Fruit fly (Drosophila melanogaster) whole organism, embryonic: ENCODE data around the gene CG45045.

Experiments used
- Bgb ChIP-seq: fragments of 200-800 bp; sonication (Bioruptor generic); IDR thresholded peaks from 2 replicates; pipeline ENCODE4 v1.3.6; 2022; ENCODE audit warnings: missing biosample characterization, missing genetic modification characterization; ENCODE audit not compliant: partially characterized antibody
- CG10959 ChIP-seq: fragments of 200-800 bp; sonication (Bioruptor generic); IDR thresholded peaks from 2 replicates; pipeline ENCODE4 v1.3.6; 2022; ENCODE audit warnings: missing biosample characterization, missing genetic modification characterization
- CG11456 ChIP-seq: fragments of 200-800 bp; sonication (Bioruptor generic); IDR thresholded peaks from 3 replicates; pipeline ENCODE4 v1.3.6; 2022; ENCODE audit warnings: missing biosample characterization, missing genetic modification characterization
- CG11723 ChIP-seq: fragments of 200-800 bp; sonication (Bioruptor generic); optimal IDR thresholded peaks from 2 replicates; lab custom pipeline; 2017; ENCODE audit warnings: missing biosample characterization, mild to moderate bottlenecking, missing genetic modification characterization
- CG12659 ChIP-seq: fragments of 200-800 bp; sonication (Bioruptor generic); optimal IDR thresholded peaks from 3 replicates; lab custom pipeline; 2017; ENCODE audit warnings: mild to moderate bottlenecking, missing biosample characterization, missing genetic modification reagents, missing genetic modification characterization
- CG14667 ChIP-seq: fragments of 200-800 bp; sonication (Bioruptor generic); IDR thresholded peaks from 2 replicates; pipeline ENCODE4 v1.3.6; 2022; ENCODE audit warnings: missing biosample characterization, missing genetic modification characterization
- CG16815 ChIP-seq: fragments of 200-800 bp; sonication (Bioruptor generic); optimal IDR thresholded peaks from 3 replicates; lab custom pipeline; 2017; ENCODE audit warnings: missing biosample characterization, mild to moderate bottlenecking, missing genetic modification characterization
- CG17186 ChIP-seq: fragments of 200-800 bp; sonication (Bioruptor generic); optimal IDR thresholded peaks from 3 replicates; lab custom pipeline; 2017; ENCODE audit warnings: missing biosample characterization, missing genetic modification reagents, missing genetic modification characterization
- CG17912 ChIP-seq: fragments of 200-800 bp; sonication (Bioruptor generic); optimal IDR thresholded peaks from 2 replicates; lab custom pipeline; 2018; ENCODE audit warnings: missing biosample characterization, mild to moderate bottlenecking, missing genetic modification characterization
- CG33557 ChIP-seq: fragments of 200-800 bp; sonication (Bioruptor generic); optimal IDR thresholded peaks from 2 replicates; lab custom pipeline; 2019; ENCODE audit warnings: missing biosample characterization, mild to moderate bottlenecking, missing genetic modification characterization, moderate library complexity
- CG4282 ChIP-seq: fragments of 200-800 bp; sonication (Bioruptor generic); optimal IDR thresholded peaks from 2 replicates; lab custom pipeline; 2016; ENCODE audit warnings: missing biosample characterization, missing genetic modification characterization
- CG5953 ChIP-seq: fragments of 200-800 bp; sonication (Bioruptor generic); IDR thresholded peaks from 2 replicates; pipeline ENCODE4 v1.3.6; 2022; ENCODE audit warnings: missing biosample characterization, missing genetic modification characterization
- CG6791 ChIP-seq: fragments of 200-800 bp; sonication (Bioruptor generic); IDR thresholded peaks from 3 replicates; pipeline ENCODE4 v1.3.6; 2022; ENCODE audit warnings: missing biosample characterization, missing genetic modification characterization; ENCODE audit not compliant: partially characterized antibody
- CG7839 ChIP-seq: fragments of 200-800 bp; sonication (Bioruptor generic); optimal IDR thresholded peaks from 3 replicates; lab custom pipeline; 2018; ENCODE audit warnings: missing biosample characterization, mild to moderate bottlenecking, missing genetic modification characterization, moderate library complexity
- CG8089 ChIP-seq: fragments of 200-800 bp; sonication (Bioruptor generic); optimal IDR thresholded peaks from 3 replicates; lab custom pipeline; 2016; ENCODE audit warnings: missing biosample characterization, missing genetic modification characterization
- CG9609 ChIP-seq: fragments of 200-800 bp; sonication (Bioruptor generic); optimal IDR thresholded peaks from 3 replicates; lab custom pipeline; 2016; ENCODE audit warnings: missing biosample characterization, missing genetic modification characterization
- Dad ChIP-seq: fragments of 200-800 bp; sonication (Bioruptor generic); optimal IDR thresholded peaks from 3 replicates; lab custom pipeline; 2016; ENCODE audit warnings: missing biosample characterization, missing genetic modification characterization
- E2f2 ChIP-seq: fragments of 200-800 bp; sonication (Bioruptor generic); IDR thresholded peaks from 2 replicates; pipeline ENCODE4 v1.3.6; 2022; ENCODE audit warnings: missing biosample characterization, missing genetic modification characterization
- Ets65A ChIP-seq: fragments of 200-800 bp; sonication (Bioruptor generic); peaks from one replicate; lab custom pipeline; 2016; ENCODE audit warnings: missing biosample characterization, missing genetic modification characterization
- H2.0 ChIP-seq: fragments of 200-800 bp; sonication (Bioruptor generic); IDR thresholded peaks from 2 replicates; pipeline ENCODE4 v1.3.6; 2022; ENCODE audit warnings: missing biosample characterization, missing genetic modification characterization
- Hmx ChIP-seq: fragments of 200-800 bp; sonication (Bioruptor generic); optimal IDR thresholded peaks from 2 replicates; lab custom pipeline; 2016; ENCODE audit warnings: missing biosample characterization, missing genetic modification characterization
- Hr78 ChIP-seq, 2 experiments: fragments of 200-800 bp in 1 of 2; fragments of >200 bp in 1 of 2; sonication (Bioruptor generic) in 1 of 2; optimal IDR thresholded peaks; 2 replicates each; lab custom pipeline; 2017 to 2019; ENCODE audit warnings: missing biosample characterization in 2 of 2, missing genetic modification characterization in 2 of 2, mild to moderate bottlenecking in 1 of 2, moderate library complexity in 1 of 2
- Hsf ChIP-seq: fragments of 200-800 bp; sonication (Bioruptor generic); optimal IDR thresholded peaks from 3 replicates; lab custom pipeline; 2016; ENCODE audit warnings: missing biosample characterization, missing genetic modification characterization
- Lim3 ChIP-seq: fragments of 200-800 bp; sonication (Bioruptor generic); IDR thresholded peaks from 2 replicates; pipeline ENCODE4 v1.3.6; 2022; ENCODE audit warnings: missing biosample characterization, missing genetic modification characterization
- Lpt ChIP-seq: fragments of >200 bp; optimal IDR thresholded peaks from 2 replicates; lab custom pipeline; 2018; ENCODE audit warnings: missing biosample characterization, missing genetic modification characterization
- Nf-YB ChIP-seq: fragments of 200-800 bp; sonication (Bioruptor generic); optimal IDR thresholded peaks from 3 replicates; lab custom pipeline; 2019; ENCODE audit warnings: missing biosample characterization, mild to moderate bottlenecking, missing genetic modification characterization, moderate library complexity
- Opbp ChIP-seq: fragments of 200-800 bp; sonication (Bioruptor generic); IDR thresholded peaks from 3 replicates; pipeline ENCODE4 v1.3.6; 2022; ENCODE audit warnings: missing biosample characterization, missing genetic modification characterization; ENCODE audit not compliant: partially characterized antibody
- Sox102F ChIP-seq: fragments of 200-800 bp; sonication (Bioruptor generic); optimal IDR thresholded peaks from 2 replicates; lab custom pipeline; 2018; ENCODE audit warnings: missing biosample characterization, mild to moderate bottlenecking, missing genetic modification characterization, moderate library complexity
- Trl ChIP-seq, 3 experiments: fragments of >200 bp in 2 of 3; fragments of 200-800 bp in 1 of 3; sonication (Bioruptor generic) in 1 of 3; optimal IDR thresholded peaks; 2 replicates in 1 of 3; 3 replicates in 2 of 3; lab custom pipeline; 2016 to 2017; ENCODE audit warnings: missing biosample characterization in 1 of 3, missing genetic modification characterization in 1 of 3
- ab ChIP-seq: fragments of 200-800 bp; sonication (Bioruptor generic); optimal IDR thresholded peaks from 2 replicates; lab custom pipeline; 2016; ENCODE audit warnings: missing biosample characterization, missing genetic modification characterization
- bab2 ChIP-seq: fragments of 200-800 bp; sonication (Bioruptor generic); optimal IDR thresholded peaks from 2 replicates; lab custom pipeline; 2016; ENCODE audit warnings: missing biosample characterization, missing genetic modification characterization
- bcd ChIP-seq: fragments of 200-800 bp; sonication (Bioruptor generic); optimal IDR thresholded peaks from 2 replicates; lab custom pipeline; 2017; ENCODE audit warnings: missing biosample characterization, mild to moderate bottlenecking, missing genetic modification characterization
- dati ChIP-seq: fragments of 200-800 bp; sonication (Bioruptor generic); IDR thresholded peaks from 2 replicates; pipeline ENCODE4 v1.3.6; 2022; ENCODE audit warnings: missing biosample characterization, missing genetic modification characterization
- gsb ChIP-seq: fragments of 200-800 bp; sonication (Bioruptor generic); IDR thresholded peaks from 2 replicates; pipeline ENCODE4 v1.3.6; 2022; ENCODE audit warnings: missing biosample characterization, missing genetic modification characterization
- her ChIP-seq: fragments of 200-800 bp; sonication (Bioruptor generic); optimal IDR thresholded peaks from 2 replicates; lab custom pipeline; 2016; ENCODE audit warnings: missing biosample characterization, missing genetic modification characterization
- lab ChIP-seq: fragments of 200-800 bp; sonication (Bioruptor generic); optimal IDR thresholded peaks from 3 replicates; lab custom pipeline; 2017; ENCODE audit warnings: missing biosample characterization, missing genetic modification characterization, mild to moderate bottlenecking, moderate library complexity, missing genetic modification reagents
- luna ChIP-seq: fragments of 200-800 bp; sonication (Bioruptor generic); optimal IDR thresholded peaks from 2 replicates; lab custom pipeline; 2016; ENCODE audit warnings: missing biosample characterization, missing genetic modification characterization
- nom ChIP-seq: fragments of 200-800 bp; sonication (Bioruptor generic); optimal IDR thresholded peaks from 2 replicates; lab custom pipeline; 2017; ENCODE audit warnings: missing biosample characterization, missing genetic modification characterization, mild to moderate bottlenecking, moderate library complexity, missing genetic modification reagents
- oc ChIP-seq: fragments of 200-800 bp; sonication (Bioruptor generic); optimal IDR thresholded peaks from 2 replicates; lab custom pipeline; 2018; ENCODE audit warnings: missing biosample characterization, mild to moderate bottlenecking, missing genetic modification characterization, moderate library complexity
- pan ChIP-seq, 4 experiments: fragments of >200 bp in 3 of 4; fragments of 200-800 bp in 1 of 4; sonication (Bioruptor generic) in 1 of 4; optimal IDR thresholded peaks in 3 of 4; IDR thresholded peaks in 1 of 4; 2 replicates each; pipeline versions ENCODE4 v1.3.6 to Lab custom; 2017 to 2022; ENCODE audit warnings: missing biosample characterization in 2 of 4, missing genetic modification characterization in 2 of 4, mixed read lengths in 1 of 4
- pum ChIP-seq: fragments of 200-800 bp; sonication (Bioruptor generic); optimal IDR thresholded peaks from 2 replicates; lab custom pipeline; 2016; ENCODE audit warnings: missing biosample characterization, missing genetic modification characterization
- sc ChIP-seq, 3 experiments: fragments of >200 bp in 2 of 3; fragments of 200-800 bp in 1 of 3; sonication (Bioruptor generic) in 1 of 3; optimal IDR thresholded peaks; 2 replicates in 2 of 3; 3 replicates in 1 of 3; lab custom pipeline; 2017; ENCODE audit warnings: mild to moderate bottlenecking in 1 of 3, missing biosample characterization in 1 of 3, missing genetic modification characterization in 1 of 3, missing genetic modification reagents in 1 of 3
- sr ChIP-seq: fragments of 200-800 bp; sonication (Bioruptor generic); IDR thresholded peaks from 3 replicates; pipeline ENCODE4 v1.3.6; 2022; ENCODE audit warnings: missing biosample characterization, missing genetic modification characterization
- trem ChIP-seq: fragments of 200-800 bp; optimal IDR thresholded peaks from 3 replicates; lab custom pipeline; 2019; ENCODE audit warnings: missing biosample characterization, mild to moderate bottlenecking, missing genetic modification characterization, moderate library complexity
- unpg ChIP-seq: fragments of 200-800 bp; sonication (Bioruptor generic); optimal IDR thresholded peaks from 3 replicates; lab custom pipeline; 2018; ENCODE audit warnings: missing biosample characterization, mild to moderate bottlenecking, missing genetic modification characterization, moderate library complexity
- zf30C ChIP-seq: fragments of 200-800 bp; sonication (Bioruptor generic); optimal IDR thresholded peaks from 3 replicates; lab custom pipeline; 2018; ENCODE audit warnings: missing biosample characterization, mild to moderate bottlenecking, missing genetic modification characterization

The CG45045 gene

DNA sequence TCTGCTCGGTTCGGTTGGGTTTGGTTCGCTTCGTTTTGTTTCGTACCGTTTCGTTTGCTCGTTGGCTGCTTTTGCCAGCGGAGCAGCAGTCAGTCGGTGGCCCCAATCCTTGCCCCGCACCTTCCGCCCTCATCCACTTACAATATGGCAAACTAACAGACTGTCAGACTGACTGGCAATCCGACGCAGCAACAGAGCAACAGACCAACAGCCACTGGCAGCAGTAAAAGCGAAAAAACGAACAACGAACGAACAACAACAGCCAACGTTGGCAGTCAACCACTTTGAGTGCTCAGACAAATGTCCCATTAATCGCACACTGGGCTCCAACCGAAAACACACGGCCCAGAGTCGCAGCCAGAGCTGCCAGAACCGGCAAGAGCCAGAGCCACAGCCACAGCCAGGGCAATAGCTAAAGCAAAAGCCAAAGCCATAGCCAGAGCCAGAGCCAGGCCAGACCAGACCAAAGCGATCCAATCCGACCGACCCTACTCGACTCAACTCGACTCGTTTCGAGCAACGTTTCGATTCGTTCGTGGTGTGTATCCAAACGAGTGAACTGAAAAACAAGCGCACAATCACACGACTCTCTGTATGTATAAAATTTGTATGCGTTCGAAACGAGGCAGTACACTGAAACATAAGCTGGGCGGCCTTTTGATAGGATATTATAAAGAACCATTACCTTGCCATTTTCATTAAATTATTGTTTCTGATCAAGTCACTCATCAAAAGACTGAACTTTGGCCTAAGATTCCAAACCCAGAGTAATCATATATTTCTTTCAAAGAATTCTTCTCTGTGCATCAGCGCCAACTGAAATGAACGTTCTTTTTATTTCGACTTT, 36.5 kb downstream of the CG45045 start (continued):
- TF ChIP-seq CG16815 (GFP tag; lab: Kevin White, UChicago) (peak; percentile 98), Sox102F (GFP tag; lab: Kevin White, UChicago) (peak; percentile 99), H2.0 (GFP tag; lab: Robert Waterston, UW) (peak; percentile 99), Nf-YB (GFP tag; lab: Kevin White, UChicago) (peak; percentile 88), Opbp (GFP tag; lab: Robert Waterston, UW) (0 out of 3 replicates have a peak, but pooled peaks have one; percentile 31), trem (tag; lab: Kevin White, UChicago) (peak; percentile 96), Lim3 (GFP tag; lab: Robert Waterston, UW) (peak; percentile 98), CG7839 (tag; lab: Kevin White, UChicago) (peak; percentile 99), luna (peak; percentile 98), Hsf (GFP tag; lab: Kevin White, UChicago) (peak; percentile 99), CG5953 (GFP tag; lab: Robert Waterston, UW) (peak; percentile 98), pan (optimal IDR thresholded peaks at IDR 0.05; lab: Kevin White, UChicago) (no peak), pan (GFP tag; optimal IDR thresholded peaks at IDR 0.05 in 1 of 2, IDR thresholded peaks at IDR 0.05 in 1 of 2) (peak in 1 of 2 experiments; percentile 99), Hr78 (GFP tag; optimal IDR thresholded peaks at IDR 0.05; lab: Kevin White, UChicago) (peak in 1 of 2 experiments; percentile 94), CG17186 (GFP tag; lab: Kevin White, UChicago) (peak; percentile 92), CG14667 (GFP tag; lab: Robert Waterston, UW) (peak; percentile 99), CG12659 (GFP tag; lab: Kevin White, UChicago) (peak; percentile 99), Bgb (no peak; the same call in 1 of the 2 replicates), Dad (GFP tag; lab: Kevin White, UChicago) (peak; percentile 99), CG17912 (GFP tag; lab: Kevin White, UChicago) (peak; percentile 33), CG10959 (GFP tag; lab: Robert Waterston, UW) (peak; percentile 96), lab (GFP tag; lab: Kevin White, UChicago) (peak; percentile 99), sc (optimal IDR thresholded peaks at IDR 0.05; lab: Kevin White, UChicago) (no peak), sc (GFP tag; optimal IDR thresholded peaks at IDR 0.05; lab: Kevin White, UChicago) (peak; percentile 99), Hmx (GFP tag; lab: Kevin White, UChicago) (peak; percentile 94), gsb (GFP tag; lab: Robert Waterston, UW) (peak; percentile 98), pum (GFP tag; lab: Kevin White, UChicago) (peak; percentile 99), Ets65A (peak; percentile 100), CG11456 (GFP tag; lab: Robert Waterston, UW) (peak; percentile 99), bcd (GFP tag; lab: Kevin White, UChicago) (peak; percentile 99), CG4282 (GFP tag; lab: Kevin White, UChicago) (peak; percentile 97), ab (GFP tag; lab: Kevin White, UChicago) (peak; percentile 99), CG33557 (peak; percentile 88), oc (tag; lab: Kevin White, UChicago) (peak; percentile 99), sr (GFP tag; lab: Robert Waterston, UW) (peak; percentile 97), dati (GFP tag; lab: Robert Waterston, UW) (peak; percentile 99), nom (peak; percentile 99), CG9609 (peak; percentile 99), CG8089 (GFP tag; lab: Kevin White, UChicago) (peak; percentile 99), Lpt (GFP tag; lab: Kevin White, UChicago) (no peak), CG11723 (peak; percentile 99), CG6791 (GFP tag; lab: Robert Waterston, UW) (no peak), E2f2 (peak; percentile 89), Trl (optimal IDR thresholded peaks at IDR 0.05; lab: Kevin White, UChicago) (no peak), Trl (GFP tag; optimal IDR thresholded peaks at IDR 0.05; lab: Kevin White, UChicago) (peak; percentile 99), unpg (GFP tag; lab: Kevin White, UChicago) (peak; percentile 99), bab2 (GFP tag; lab: Kevin White, UChicago) (peak; percentile 99), her (GFP tag; lab: Kevin White, UChicago) (peak; percentile 98), zf30C (GFP tag; lab: Kevin White, UChicago) (peak; percentile 89)
